Worm (Caenorhabditis elegans): ENCODE results near the gene mec-4.

mec-4 gene

DNA sequence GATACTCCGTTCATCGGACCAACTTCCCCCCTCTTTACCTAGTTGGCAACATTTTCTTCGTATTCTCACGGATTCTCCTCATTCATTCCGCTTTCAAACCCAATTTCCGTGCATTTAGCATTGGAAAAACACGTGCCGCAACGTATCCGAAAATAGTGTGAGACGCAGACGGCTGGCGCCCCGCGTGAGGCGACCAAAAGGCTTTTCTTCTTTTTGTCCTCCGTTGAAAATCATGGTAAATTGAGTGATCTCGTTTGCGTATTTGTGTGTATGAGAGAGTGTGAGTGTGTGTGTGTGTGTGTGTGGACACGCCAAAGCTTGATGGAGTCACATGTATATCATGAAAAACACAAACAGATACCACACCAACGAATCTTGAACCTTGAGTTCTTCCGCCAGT lies 10.1 kb downstream of the mec-4 start (continued):
- TF ChIP-seq nhr-25 (tag; optimal IDR thresholded peaks at IDR 0.05; ENCODE audit: borderline replicate concordance, insufficient read depth) (peak; percentile 2), zfp-2 (tag; optimal IDR thresholded peaks at IDR 0.05) (no peak), zfp-3 (GFP tag; conservative IDR thresholded peaks at IDR 0.05) (peak; percentile 64; the same call in 1 of the 2 replicates)

ce11 chrX:16795978-16796377 lies 10.9 kb downstream of the mec-4 start, which contains the start of gene aak-2:
Gene aak-2 (plus strand): TSS chrX:16796087.
- TF ChIP-seq mdt-29 (GFP tag; IDR thresholded peaks at IDR 0.05) (no peak), ceh-32 (tag; optimal IDR thresholded peaks at IDR 0.05; ENCODE audit: poor library complexity) (no peak), aha-1 (tag) (peak; percentile 15), set-16 (GFP tag; IDR thresholded peaks at IDR 0.05) (no peak), lim-7 (GFP tag; IDR thresholded peaks at IDR 0.05) (no peak), Y48G9A.11 (GFP tag; IDR thresholded peaks at IDR 0.05) (no peak), F10B5.3 (tag; optimal IDR thresholded peaks at IDR 0.05) (no peak), nhr-28 (tag; optimal IDR thresholded peaks at IDR 0.05) (no peak), fkh-10 (GFP tag; optimal IDR thresholded peaks at IDR 0.05) (no peak), php-3 (GFP tag; IDR thresholded peaks at IDR 0.05) (no peak), unc-62 (GFP tag; optimal IDR thresholded peaks at IDR 0.05 in 1 of 2) (peak in 1 of 2 experiments; percentile 41), unc-62 (tag; optimal IDR thresholded peaks at IDR 0.05) (no peak), snpc-1.2 (GFP tag; IDR thresholded peaks at IDR 0.05) (no peak), spr-3 (GFP tag; optimal IDR thresholded peaks at IDR 0.05) (no peak), D1046.2 (GFP tag; IDR thresholded peaks at IDR 0.05) (no peak), nhr-48 (tag; optimal IDR thresholded peaks at IDR 0.05) (no peak), nhr-102 (tag; optimal IDR thresholded peaks at IDR 0.05) (no peak)

- TF ChIP-seq nhr-42 (GFP tag; IDR thresholded peaks at IDR 0.05), result no peak
- no peak for TF ChIP-seq F44E2.7 (GFP tag; IDR thresholded peaks at IDR 0.05)
- TF ChIP-seq lin-13 (GFP tag; optimal IDR thresholded peaks at IDR 0.05), result no peak
- TF ChIP-seq lin-15B (tag; optimal IDR thresholded peaks at IDR 0.05), result no peak
- TF ChIP-seq mdl-1 (tag; optimal IDR thresholded peaks at IDR 0.05), result peak in 1 of 2 experiments; percentile 62
- no peak for TF ChIP-seq snpc-4 (tag; optimal IDR thresholded peaks at IDR 0.05)
- no peak for TF ChIP-seq nhr-41 (GFP tag; IDR thresholded peaks at IDR 0.05)
- TF ChIP-seq snpc-1.2 (GFP tag; IDR thresholded peaks at IDR 0.05), result no peak
- peak; percentile 45 for TF ChIP-seq mep-1 (tag; optimal IDR thresholded peaks at IDR 0.05)
- TF ChIP-seq fos-1 (tag; optimal IDR thresholded peaks at IDR 0.05), result no peak
- TF ChIP-seq R02D3.7 (tag; optimal IDR thresholded peaks at IDR 0.05), result no peak
- TF ChIP-seq php-3 (GFP tag; IDR thresholded peaks at IDR 0.05), result no peak
- TF ChIP-seq pha-4 (GFP tag; IDR thresholded peaks at IDR 0.05), result no peak
- TF ChIP-seq pha-4 (tag; optimal IDR thresholded peaks at IDR 0.05), result no peak
- TF ChIP-seq mes-2 (tag; optimal IDR thresholded peaks at IDR 0.05; ENCODE audit: poor library complexity, severe bottlenecking), result no peak
- TF ChIP-seq rbr-2 (tag; optimal IDR thresholded peaks at IDR 0.05), result no peak
- 0 out of 2 replicates have a peak, but pooled peaks have one; percentile 7 for TF ChIP-seq lim-7 (GFP tag; IDR thresholded peaks at IDR 0.05)
- no peak for TF ChIP-seq lin-1 (GFP tag; IDR thresholded peaks at IDR 0.05)
- no peak for TF ChIP-seq Y75B8A.6 (GFP tag; IDR thresholded peaks at IDR 0.05)
- no peak for TF ChIP-seq lin-39 (tag; optimal IDR thresholded peaks at IDR 0.05)
- TF ChIP-seq nhr-28 (tag; optimal IDR thresholded peaks at IDR 0.05), result no peak
- TF ChIP-seq spr-1 (tag; optimal IDR thresholded peaks at IDR 0.05), result no peak
- no peak for TF ChIP-seq lin-38 (GFP tag; IDR thresholded peaks at IDR 0.05)
- no peak for TF ChIP-seq T26A8.4 (GFP tag; IDR thresholded peaks at IDR 0.05)
- no peak for TF ChIP-seq daf-16 (GFP tag; optimal IDR thresholded peaks at IDR 0.05)
- TF ChIP-seq daf-16 (tag; optimal IDR thresholded peaks at IDR 0.05), result peak; percentile 57
- peak; percentile 64 for TF ChIP-seq dmd-6 (GFP tag; IDR thresholded peaks at IDR 0.05)
- TF ChIP-seq ceh-28 (tag; optimal IDR thresholded peaks at IDR 0.05), result no peak
- no peak for TF ChIP-seq spr-3 (GFP tag; optimal IDR thresholded peaks at IDR 0.05)
- TF ChIP-seq D1046.2 (GFP tag; IDR thresholded peaks at IDR 0.05), result no peak
- TF ChIP-seq ceh-44 (GFP tag; IDR thresholded peaks at IDR 0.05), result no peak
- TF ChIP-seq nhr-77 (tag; optimal IDR thresholded peaks at IDR 0.05), result no peak
- TF ChIP-seq vab-7 (GFP tag; IDR thresholded peaks at IDR 0.05), result no peak
- TF ChIP-seq cey-2 (tag; optimal IDR thresholded peaks at IDR 0.05; ENCODE audit: borderline replicate concordance, insufficient read depth), result no peak
- no peak for TF ChIP-seq Y5F2A.4 (GFP tag; optimal IDR thresholded peaks at IDR 0.05)
Measured at ce11 chrX:16793470-16793869, 13.4 kb downstream of the mec-4 start.

Measured in whole organism, L4 larva.